Fruit fly (Drosophila melanogaster): ENCODE results near the gene CG13445.

The CG13445 gene

dm6 chr3L:15762449-15763189 lies 46.7 kb upstream of the CG13445 start (continued):
- TF ChIP-seq CG32006 (GFP tag; optimal IDR thresholded peaks at IDR 0.05) (peak; percentile 33), achi (GFP tag; optimal IDR thresholded peaks at IDR 0.05) (peak; percentile 64), CG31627 (GFP tag; optimal IDR thresholded peaks at IDR 0.05) (peak; percentile 54), spab (GFP tag; optimal IDR thresholded peaks at IDR 0.05) (peak; percentile 83), cyc (GFP tag; optimal IDR thresholded peaks at IDR 0.05) (peak; percentile 63), svp (GFP tag) (peak; percentile 86), CG9139 (GFP tag; optimal IDR thresholded peaks at IDR 0.05) (no peak), CG4318 (GFP tag; optimal IDR thresholded peaks at IDR 0.05) (no peak), CG11902 (GFP tag; optimal IDR thresholded peaks at IDR 0.05) (peak; percentile 41)

- TF ChIP-seq Met (GFP tag; optimal IDR thresholded peaks at IDR 0.05) (peak; percentile 13), Blimp-1 (GFP tag; optimal IDR thresholded peaks at IDR 0.05) (no peak), CG6854 (GFP tag; optimal IDR thresholded peaks at IDR 0.05) (peak; percentile 77)
Measured at dm6 chr3L:15763190-15763576, 46.1 kb upstream of the CG13445 start.

dm6 chr3L:15768947-15769389 lies 40.3 kb upstream of the CG13445 start:
- TF ChIP-seq CG8119 (GFP tag; IDR thresholded peaks at IDR 0.05) (peak; percentile 44; the same call in 1 of the 3 replicates), Ets96B (tag; optimal IDR thresholded peaks at IDR 0.05) (peak; percentile 25), CG10631 (GFP tag; optimal IDR thresholded peaks at IDR 0.05) (peak; percentile 10), esn (GFP tag; optimal IDR thresholded peaks at IDR 0.05) (no peak), CG8632 (GFP tag; optimal IDR thresholded peaks at IDR 0.05) (no peak), Eip78C (GFP tag) (peak; percentile 65), Smox (GFP tag; optimal IDR thresholded peaks at IDR 0.05) (no peak), Eip75B (GFP tag; optimal IDR thresholded peaks at IDR 0.05) (no peak), svp (GFP tag) (peak; percentile 54), Hr4 (GFP tag; optimal IDR thresholded peaks at IDR 0.05) (peak; percentile 7), CG32006 (GFP tag; optimal IDR thresholded peaks at IDR 0.05) (peak; percentile 41), ss (GFP tag; optimal IDR thresholded peaks at IDR 0.05) (peak in 1 of 2 experiments; percentile 37)

dm6 chr3L:15771565-15771964 lies 37.7 kb upstream of the CG13445 start:
- TF ChIP-seq CG7368 (GFP tag; optimal IDR thresholded peaks at IDR 0.05), result no peak
- TF ChIP-seq CG8119 (GFP tag; IDR thresholded peaks at IDR 0.05), result no peak
- TF ChIP-seq fd59A (GFP tag; optimal IDR thresholded peaks at IDR 0.05), result no peak
- no peak for TF ChIP-seq CG9139 (GFP tag; optimal IDR thresholded peaks at IDR 0.05)
- TF ChIP-seq Eip78C (GFP tag), result peak; percentile 65
- no peak for TF ChIP-seq CG11762 (GFP tag; optimal IDR thresholded peaks at IDR 0.05; ENCODE audit: insufficient read depth)
- TF ChIP-seq fkh (GFP tag; optimal IDR thresholded peaks at IDR 0.05), result no peak

- TF ChIP-seq Eip78C (GFP tag) (peak; percentile 68), dsx (GFP tag; optimal IDR thresholded peaks at IDR 0.05; ENCODE audit: poor library complexity, severe bottlenecking) (no peak), CG6854 (GFP tag; optimal IDR thresholded peaks at IDR 0.05) (no peak)
Measured at dm6 chr3L:15772239-15772638, 37.0 kb upstream of the CG13445 start.

- TF ChIP-seq Eip78C (GFP tag) (peak; percentile 58), CG3032 (tag; optimal IDR thresholded peaks at IDR 0.05) (peak; percentile 19), Sox102F (GFP tag; optimal IDR thresholded peaks at IDR 0.05) (no peak), fkh (GFP tag; optimal IDR thresholded peaks at IDR 0.05) (no peak), Ets96B (tag; optimal IDR thresholded peaks at IDR 0.05) (peak; percentile 1), CG32006 (GFP tag; optimal IDR thresholded peaks at IDR 0.05) (peak; percentile 35)
Measured at dm6 chr3L:15775498-15775897, 33.8 kb upstream of the CG13445 start.

All from whole organism, prepupa.